Worm (Caenorhabditis elegans): ENCODE data around the gene fbxc-32.

- no peak for TF ChIP-seq him-1 (tag; optimal IDR thresholded peaks at IDR 0.05)
- no peak for TF ChIP-seq W03F9.2 (tag; optimal IDR thresholded peaks at IDR 0.05)
- TF ChIP-seq dao-5 (tag; optimal IDR thresholded peaks at IDR 0.05) = no peak
Observed at ce11 chrII:958618-959017, 10.6 kb upstream of the fbxc-32 start, which contains the start of gene sdz-4.
